Worm (Caenorhabditis elegans) whole organism, young adult: Measurements from ENCODE around the gene F09E5.12.

Source experiments
- C06A6.2 ChIP-seq: fragments of 200-800 bp; sonication (Bioruptor generic); conservative IDR thresholded peaks from 2 replicates; pipeline ENCODE4 v1.3.6; 2022; ENCODE audit warnings: missing genetic modification characterization, missing compliant biosample characterization
- F10E7.11 ChIP-seq: sonication (generic microtip); optimal IDR thresholded peaks from 2 replicates; lab custom pipeline; 2017; ENCODE audit warnings: mild to moderate bottlenecking, missing genetic modification characterization, moderate library complexity, missing compliant biosample characterization
- F23B12.7 ChIP-seq: sonication (generic microtip); optimal IDR thresholded peaks from 2 replicates; lab custom pipeline; 2017; ENCODE audit warnings: missing genetic modification characterization, mild to moderate bottlenecking, missing compliant biosample characterization, antibody characterized with exemption, moderate library complexity; ENCODE audit not compliant: insufficient read depth
- F33H1.4 ChIP-seq: fragments of 200-800 bp; sonication (Bioruptor generic); IDR thresholded peaks from 2 replicates; pipeline ENCODE4 v1.3.6; 2022; ENCODE audit warnings: missing genetic modification reagents, missing genetic modification characterization, missing compliant biosample characterization
- F39B2.1 ChIP-seq: fragments of 200-800 bp; sonication (Bioruptor generic); IDR thresholded peaks from 2 replicates; pipeline ENCODE4 v1.3.6; 2022; ENCODE audit warnings: missing genetic modification reagents, missing genetic modification characterization, missing compliant biosample characterization
- F52B5.7 ChIP-seq: sonication (generic microtip); optimal IDR thresholded peaks from 2 replicates; lab custom pipeline; 2016; ENCODE audit warnings: mild to moderate bottlenecking, missing genetic modification characterization, missing compliant biosample characterization
- K11D2.4 ChIP-seq: fragments of 200-800 bp; sonication (Bioruptor generic); IDR thresholded peaks from 2 replicates; pipeline ENCODE4 v1.3.6; 2022; ENCODE audit warnings: missing genetic modification reagents, missing genetic modification characterization, missing compliant biosample characterization
- Y53F4B.3 ChIP-seq: fragments of 200-800 bp; sonication (Bioruptor generic); IDR thresholded peaks from 2 replicates; pipeline ENCODE4 v1.3.6; 2022; ENCODE audit warnings: missing genetic modification reagents, missing genetic modification characterization, missing compliant biosample characterization
- Y67H2A.10 ChIP-seq: fragments of 200-800 bp; sonication (Bioruptor generic); conservative IDR thresholded peaks from 2 replicates; pipeline ENCODE4 v1.3.6; 2022; ENCODE audit warnings: missing genetic modification reagents, missing genetic modification characterization, missing compliant biosample characterization
- Y95B8A.8 ChIP-seq: fragments of 200-800 bp; sonication (Bioruptor generic); IDR thresholded peaks from 2 replicates; pipeline ENCODE4 v1.3.6; 2022; ENCODE audit warnings: missing genetic modification reagents, missing genetic modification characterization, missing compliant biosample characterization
- akir-1 ChIP-seq: fragments of 200-800 bp; sonication (Bioruptor generic); optimal IDR thresholded peaks from 2 replicates; lab custom pipeline; 2018; ENCODE audit warnings: mild to moderate bottlenecking, missing genetic modification characterization, moderate library complexity, missing compliant biosample characterization
- atf-7 ChIP-seq: sonication (generic microtip); optimal IDR thresholded peaks from 2 replicates; lab custom pipeline; 2017; ENCODE audit warnings: mild to moderate bottlenecking, missing genetic modification characterization, missing compliant biosample characterization
- attf-3 ChIP-seq: fragments of 200-800 bp; sonication (Bioruptor generic); conservative IDR thresholded peaks from 2 replicates; pipeline ENCODE4 v1.3.6; 2022; ENCODE audit warnings: missing genetic modification reagents, missing genetic modification characterization, missing compliant biosample characterization
- attf-5 ChIP-seq: fragments of 200-800 bp; sonication (Bioruptor generic); optimal IDR thresholded peaks from 2 replicates; lab custom pipeline; 2018; ENCODE audit warnings: mild to moderate bottlenecking, missing genetic modification characterization, missing compliant biosample characterization
- attf-6 ChIP-seq: fragments of 200-800 bp; sonication (Bioruptor generic); IDR thresholded peaks from 2 replicates; pipeline ENCODE4 v1.3.6; 2022; ENCODE audit warnings: missing genetic modification reagents, missing genetic modification characterization, missing compliant biosample characterization
- bed-1 ChIP-seq: fragments of 200-800 bp; sonication (Bioruptor generic); IDR thresholded peaks from 2 replicates; pipeline ENCODE4 v1.3.6; 2022; ENCODE audit warnings: missing genetic modification reagents, missing genetic modification characterization, missing compliant biosample characterization
- cebp-1 ChIP-seq, 2 experiments: fragments of 200-800 bp in 1 of 2; sonication (Bioruptor generic) in 1 of 2; sonication (generic microtip) in 1 of 2; IDR thresholded peaks in 1 of 2; optimal IDR thresholded peaks in 1 of 2; 2 replicates each; pipeline versions ENCODE4 v1.3.6 to Lab custom; 2017 to 2022; ENCODE audit warnings: missing compliant biosample characterization in 2 of 2, missing genetic modification characterization in 2 of 2, mild to moderate bottlenecking in 1 of 2, missing genetic modification reagents in 1 of 2, moderate library complexity in 1 of 2
- cebp-2 ChIP-seq: fragments of 200-800 bp; sonication (Bioruptor generic); IDR thresholded peaks from 2 replicates; pipeline ENCODE4 v1.3.6; 2022; ENCODE audit warnings: missing genetic modification characterization, missing compliant biosample characterization
- ceh-27 ChIP-seq: fragments of 200-800 bp; sonication (Bioruptor generic); optimal IDR thresholded peaks from 2 replicates; lab custom pipeline; 2018; ENCODE audit warnings: mild to moderate bottlenecking, missing genetic modification characterization, moderate library complexity, missing compliant biosample characterization
- ceh-91 ChIP-seq: fragments of 200-800 bp; sonication (Bioruptor generic); IDR thresholded peaks from 2 replicates; pipeline ENCODE4 v1.3.6; 2022; ENCODE audit warnings: missing genetic modification reagents, missing genetic modification characterization, missing compliant biosample characterization
- dox-1 ChIP-seq: fragments of 200-800 bp; sonication (Bioruptor generic); IDR thresholded peaks from 2 replicates; pipeline ENCODE4 v1.3.6; 2022; ENCODE audit warnings: missing genetic modification reagents, missing genetic modification characterization, missing compliant biosample characterization
- egl-18 ChIP-seq: fragments of 200-800 bp; sonication (Bioruptor generic); IDR thresholded peaks from 2 replicates; pipeline ENCODE4 v1.3.6; 2022; ENCODE audit warnings: missing genetic modification reagents, missing genetic modification characterization, missing compliant biosample characterization
- egrh-3 ChIP-seq: fragments of 200-800 bp; sonication (Bioruptor generic); IDR thresholded peaks from 2 replicates; pipeline ENCODE4 v1.3.6; 2022; ENCODE audit warnings: missing genetic modification reagents, missing genetic modification characterization, missing compliant biosample characterization
- ekl-4 ChIP-seq: fragments of 200-800 bp; sonication (Bioruptor generic); IDR thresholded peaks from 2 replicates; pipeline ENCODE4 v1.3.6; 2022; ENCODE audit warnings: missing genetic modification reagents, missing genetic modification characterization, missing compliant biosample characterization
- hmg-20 ChIP-seq: fragments of 200-800 bp; sonication (Bioruptor generic); IDR thresholded peaks from 2 replicates; pipeline ENCODE4 v1.3.6; 2022; ENCODE audit warnings: missing genetic modification reagents, missing genetic modification characterization, missing compliant biosample characterization
- lag-1 ChIP-seq: fragments of 200-800 bp; sonication (Bioruptor generic); IDR thresholded peaks from 2 replicates; pipeline ENCODE4 v1.3.6; 2022; ENCODE audit warnings: missing genetic modification reagents, missing genetic modification characterization, missing compliant biosample characterization
- let-526 ChIP-seq: fragments of 200-800 bp; sonication (Bioruptor generic); IDR thresholded peaks from 2 replicates; pipeline ENCODE4 v1.3.6; 2022; ENCODE audit warnings: missing genetic modification reagents, missing genetic modification characterization, missing compliant biosample characterization
- let-607 ChIP-seq, 2 experiments: fragments of 200-800 bp in 1 of 2; sonication (Bioruptor generic) in 1 of 2; sonication (generic microtip) in 1 of 2; optimal IDR thresholded peaks; 2 replicates each; lab custom pipeline; 2016 to 2018; ENCODE audit warnings: mild to moderate bottlenecking in 2 of 2, missing compliant biosample characterization in 2 of 2, missing genetic modification characterization in 2 of 2, moderate library complexity in 2 of 2, missing genotype in 1 of 2
- lin-40 ChIP-seq: sonication (generic microtip); optimal IDR thresholded peaks from 2 replicates; lab custom pipeline; 2016; ENCODE audit warnings: missing genetic modification characterization, mild to moderate bottlenecking, missing compliant biosample characterization, missing genotype, missing genetic modification reagents
- lin-54 ChIP-seq: fragments of 200-800 bp; sonication (Bioruptor generic); optimal IDR thresholded peaks from 2 replicates; lab custom pipeline; 2018; ENCODE audit warnings: mild to moderate bottlenecking, missing genetic modification characterization, missing compliant biosample characterization
- madf-3 ChIP-seq: fragments of 200-800 bp; sonication (Bioruptor generic); IDR thresholded peaks from 2 replicates; pipeline ENCODE4 v1.3.6; 2022; ENCODE audit warnings: missing genetic modification reagents, missing genetic modification characterization, missing compliant biosample characterization
- madf-8 ChIP-seq: fragments of 200-800 bp; sonication (Bioruptor generic); conservative IDR thresholded peaks from 2 replicates; pipeline ENCODE4 v1.3.6; 2022; ENCODE audit warnings: missing genetic modification reagents, missing genetic modification characterization, missing compliant biosample characterization
- mcd-1 ChIP-seq: fragments of 200-800 bp; sonication (Bioruptor generic); IDR thresholded peaks from 2 replicates; pipeline ENCODE4 v1.3.6; 2022; ENCODE audit warnings: missing genetic modification reagents, missing genetic modification characterization, missing compliant biosample characterization
- mes-4 ChIP-seq: sonication (generic microtip); optimal IDR thresholded peaks from 2 replicates; lab custom pipeline; 2016; ENCODE audit warnings: missing genotype, missing genetic modification characterization, missing compliant biosample characterization
- nfya-1 ChIP-seq: sonication (generic microtip); optimal IDR thresholded peaks from 2 replicates; lab custom pipeline; 2017; ENCODE audit warnings: antibody characterized with exemption, missing compliant biosample characterization, missing genetic modification characterization, borderline replicate concordance; ENCODE audit not compliant: insufficient read depth
- nhr-120 ChIP-seq: fragments of 200-800 bp; sonication (Bioruptor generic); IDR thresholded peaks from 2 replicates; pipeline ENCODE4 v1.3.6; 2022; ENCODE audit warnings: missing genetic modification characterization, missing compliant biosample characterization
- nhr-27 ChIP-seq: fragments of 200-800 bp; sonication (Bioruptor generic); optimal IDR thresholded peaks from 2 replicates; lab custom pipeline; 2018; ENCODE audit warnings: mild to moderate bottlenecking, missing genetic modification characterization, moderate library complexity, missing compliant biosample characterization
- nhr-90 ChIP-seq: sonication (generic microtip); optimal IDR thresholded peaks from 2 replicates; lab custom pipeline; 2016; ENCODE audit warnings: missing genotype, mild to moderate bottlenecking, missing genetic modification characterization, missing compliant biosample characterization
- sea-2 ChIP-seq: fragments of 200-800 bp; sonication (Bioruptor generic); IDR thresholded peaks from 2 replicates; pipeline ENCODE4 v1.3.6; 2022; ENCODE audit warnings: missing genetic modification characterization, missing compliant biosample characterization
- snpc-4 ChIP-seq, 5 experiments: fragments of 150-350 bp in 1 of 5; sonication (generic microtip) in 4 of 5; optimal IDR thresholded peaks; 2 replicates each; lab custom pipeline; 2014 to 2018; ENCODE audit warnings: missing genetic modification characterization in 5 of 5, missing biosample characterization in 3 of 5, antibody characterized with exemption in 2 of 5, mild to moderate bottlenecking in 2 of 5, missing compliant biosample characterization in 2 of 5, missing genotype in 2 of 5, moderate library complexity in 2 of 5, missing genetic modification reagents in 1 of 5
- somi-1 ChIP-seq: fragments of 200-800 bp; sonication (Bioruptor generic); optimal IDR thresholded peaks from 2 replicates; lab custom pipeline; 2018; ENCODE audit warnings: mild to moderate bottlenecking, missing genetic modification characterization, missing compliant biosample characterization
- tbp1 ChIP-seq: fragments of 200-800 bp; sonication (Bioruptor generic); optimal IDR thresholded peaks from 2 replicates; lab custom pipeline; 2018; ENCODE audit warnings: mild to moderate bottlenecking, missing genetic modification characterization, missing compliant biosample characterization
- tlf-1 ChIP-seq: fragments of 200-800 bp; sonication (Bioruptor generic); optimal IDR thresholded peaks from 2 replicates; lab custom pipeline; 2018; ENCODE audit warnings: mild to moderate bottlenecking, missing genetic modification characterization, missing compliant biosample characterization
- unc-130 ChIP-seq: sonication (generic microtip); optimal IDR thresholded peaks from 2 replicates; lab custom pipeline; 2016; ENCODE audit warnings: missing genetic modification reagents, missing genetic modification characterization, missing compliant biosample characterization
- xnd-1 ChIP-seq: sonication (generic microtip); optimal IDR thresholded peaks from 2 replicates; lab custom pipeline; 2016; ENCODE audit warnings: missing genotype, missing genetic modification reagents, missing genetic modification characterization, missing compliant biosample characterization
- ztf-18 ChIP-seq: sonication (generic microtip); optimal IDR thresholded peaks from 2 replicates; lab custom pipeline; 2016; ENCODE audit warnings: missing genotype, mild to moderate bottlenecking, missing genetic modification characterization, missing compliant biosample characterization
- ztf-26 ChIP-seq: sonication (generic microtip); optimal IDR thresholded peaks from 2 replicates; lab custom pipeline; 2017; ENCODE audit warnings: missing genetic modification characterization, missing compliant biosample characterization

F09E5.12 gene

ce11 chrII:5321718-5322286 is 48.7 kb downstream of the F09E5.12 start (continued):
- TF ChIP-seq attf-5 (peak; percentile 11), lin-54 (peak; percentile 31), madf-8 (GFP tag; lab: Robert Waterston, UW) (no peak), egl-18 (GFP tag; lab: Robert Waterston, UW) (no peak), let-607 (tag; optimal IDR thresholded peaks at IDR 0.05; lab: Kevin White, UChicago) (peak in 1 of 2 experiments; percentile 22), ekl-4 (GFP tag; lab: Robert Waterston, UW) (no peak), cebp-1 (GFP tag; IDR thresholded peaks at IDR 0.05; lab: Robert Waterston, UW) (peak; percentile 91), cebp-1 (tag; optimal IDR thresholded peaks at IDR 0.05; lab: Kevin White, UChicago) (peak; percentile 97), hmg-20 (GFP tag; lab: Robert Waterston, UW) (no peak), akir-1 (GFP tag; lab: Kevin White, UChicago) (no peak), let-526 (no peak), Y67H2A.10 (no peak), F39B2.1 (GFP tag; lab: Robert Waterston, UW) (no peak), F23B12.7 (tag; lab: Kevin White, UChicago) (no peak), F33H1.4 (GFP tag; lab: Robert Waterston, UW) (no peak), somi-1 (peak; percentile 25), Y53F4B.3 (GFP tag; lab: Robert Waterston, UW) (no peak), attf-3 (GFP tag; lab: Robert Waterston, UW) (no peak), atf-7 (peak; percentile 68), nhr-27 (no peak), dox-1 (peak; percentile 76), cebp-2 (GFP tag; lab: Robert Waterston, UW) (no peak), ceh-27 (GFP tag; lab: Kevin White, UChicago) (peak; percentile 62), snpc-4 (GFP tag; optimal IDR thresholded peaks at IDR 0.05; lab: Kevin White, UChicago) (no peak), snpc-4 (tag; optimal IDR thresholded peaks at IDR 0.05; lab: Kevin White, UChicago) (no peak), C06A6.2 (no peak), K11D2.4 (GFP tag; lab: Robert Waterston, UW) (0 out of 2 replicates have a peak, but pooled peaks have one; percentile 16), ztf-26 (tag; lab: Kevin White, UChicago) (peak; percentile 79), tlf-1 (GFP tag; lab: Kevin White, UChicago) (peak; percentile 9), egrh-3 (GFP tag; lab: Robert Waterston, UW) (peak; percentile 94), tbp1 (no peak), mes-4 (tag; lab: Kevin White, UChicago) (no peak), attf-6 (GFP tag; lab: Robert Waterston, UW) (no peak), madf-3 (GFP tag; lab: Robert Waterston, UW) (no peak), nhr-120 (GFP tag; lab: Robert Waterston, UW) (no peak), mcd-1 (GFP tag; lab: Robert Waterston, UW) (peak; percentile 67), lin-40 (tag; lab: Kevin White, UChicago) (peak; percentile 55), ceh-91 (GFP tag; lab: Robert Waterston, UW) (no peak), F10E7.11 (tag; lab: Kevin White, UChicago) (no peak), Y95B8A.8 (GFP tag; lab: Robert Waterston, UW) (no peak), lag-1 (GFP tag; lab: Robert Waterston, UW) (no peak), nhr-90 (tag; lab: Kevin White, UChicago) (no peak), ztf-18 (tag; lab: Kevin White, UChicago) (no peak), nfya-1 (tag; lab: Kevin White, UChicago) (no peak), F52B5.7 (no peak), bed-1 (GFP tag; lab: Robert Waterston, UW) (no peak), unc-130 (GFP tag; lab: Kevin White, UChicago) (no peak), sea-2 (GFP tag; lab: Robert Waterston, UW) (no peak), xnd-1 (tag; lab: Kevin White, UChicago) (no peak)
